Worm (Caenorhabditis elegans): ENCODE measurements around the gene idi-1.

The idi-1 gene

DNA sequence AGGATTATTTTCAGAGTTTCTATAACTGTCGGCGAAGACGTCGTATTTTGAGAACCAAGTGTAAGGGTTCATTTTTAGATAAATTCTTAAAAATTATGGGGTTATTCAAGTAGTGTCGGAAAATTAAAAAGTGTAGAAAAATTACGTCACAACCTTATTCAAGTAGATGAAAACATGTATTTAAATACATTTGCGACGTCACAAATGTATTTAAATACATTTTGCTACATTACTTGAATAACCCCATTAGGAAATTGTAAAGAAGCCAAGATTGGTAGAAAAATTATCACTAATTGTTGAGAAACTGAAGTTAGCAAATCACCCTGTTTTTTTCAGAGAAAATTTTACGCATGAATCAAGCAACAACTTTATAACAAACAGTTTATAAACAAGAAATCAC is 37.7 kb downstream of the idi-1 start:
- TF ChIP-seq ztf-11 (tag; optimal IDR thresholded peaks at IDR 0.05) (no peak), gmeb-1 (tag; optimal IDR thresholded peaks at IDR 0.05) (no peak), nhr-21 (tag; optimal IDR thresholded peaks at IDR 0.05) (no peak), nhr-25 (tag; optimal IDR thresholded peaks at IDR 0.05) (peak; percentile 7), crh-2 (tag; optimal IDR thresholded peaks at IDR 0.05) (no peak), nhr-77 (tag; optimal IDR thresholded peaks at IDR 0.05) (no peak), ZK546.5 (tag; optimal IDR thresholded peaks at IDR 0.05) (no peak), skn-1 (tag; optimal IDR thresholded peaks at IDR 0.05) (no peak)

DNA sequence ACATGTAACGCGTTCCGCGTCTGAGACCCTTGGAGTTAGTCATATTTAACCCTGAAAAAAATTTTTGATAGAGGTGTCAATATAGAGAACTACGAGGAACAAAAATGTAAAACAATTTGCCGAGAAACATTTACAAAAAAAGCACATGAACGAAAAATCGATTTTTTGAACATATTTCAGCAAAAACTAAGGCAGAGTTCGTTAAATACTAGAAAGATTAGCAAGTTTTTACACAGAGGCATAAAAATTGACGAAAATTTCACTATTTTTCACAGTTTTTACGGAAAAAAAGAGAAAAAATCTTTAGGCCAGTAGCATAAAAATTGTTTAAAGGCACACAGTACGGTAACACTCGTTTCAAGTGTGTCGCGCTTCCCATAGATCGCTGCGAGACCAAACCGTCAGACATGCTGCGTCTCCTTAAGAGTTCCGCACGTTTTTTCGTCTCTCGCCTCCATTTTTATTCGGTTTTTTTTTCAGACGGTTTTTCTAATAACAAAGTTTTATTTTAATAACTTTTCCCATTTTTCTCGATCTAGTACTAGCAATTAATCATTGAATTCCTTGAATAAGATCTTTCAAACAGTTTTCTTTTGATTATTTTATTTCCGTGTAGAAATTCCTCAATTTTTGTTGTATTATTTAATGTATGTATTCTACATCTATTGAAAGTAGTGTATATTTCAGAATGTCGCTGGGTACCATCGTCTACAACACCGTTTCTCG is 38.8 kb downstream of the idi-1 start, which contains the start of the genes rpl-21 and C14B9.10:
Gene rpl-21 (minus strand): TSS at position 51 of the 726 bp plus-strand sequence.
Gene C14B9.10 (plus strand): TSS at position 676 of the 726 bp plus-strand sequence.
- no peak for TF ChIP-seq nhr-23 (tag; optimal IDR thresholded peaks at IDR 0.05)
- no peak for TF ChIP-seq Y55F3AM.14 (GFP tag; optimal IDR thresholded peaks at IDR 0.05)
- TF ChIP-seq snpc-4 (tag; optimal IDR thresholded peaks at IDR 0.05) = peak; percentile 49
- no peak for TF ChIP-seq nhr-12 (tag; optimal IDR thresholded peaks at IDR 0.05)
- no peak for TF ChIP-seq zag-1 (tag; optimal IDR thresholded peaks at IDR 0.05)
- peak; percentile 88 for TF ChIP-seq sma-9 (GFP tag; optimal IDR thresholded peaks at IDR 0.05)
- TF ChIP-seq sma-9 (tag; optimal IDR thresholded peaks at IDR 0.05) = no peak
- TF ChIP-seq ZK546.5 (tag; optimal IDR thresholded peaks at IDR 0.05) = peak; percentile 63
- no peak for TF ChIP-seq nhr-6 (tag; optimal IDR thresholded peaks at IDR 0.05)
- TF ChIP-seq ceh-16 (tag; optimal IDR thresholded peaks at IDR 0.05) = peak; percentile 19
- TF ChIP-seq ama-1 (optimal IDR thresholded peaks at IDR 0.05) = peak; percentile 45
- TF ChIP-seq unc-55 (GFP tag; optimal IDR thresholded peaks at IDR 0.05) = peak; percentile 98
- TF ChIP-seq elt-3 (tag; optimal IDR thresholded peaks at IDR 0.05) = no peak
- peak; percentile 85 for TF ChIP-seq nhr-25 (tag; optimal IDR thresholded peaks at IDR 0.05)
- TF ChIP-seq ztf-1 (GFP tag; conservative IDR thresholded peaks at IDR 0.05) = no peak
- no peak for TF ChIP-seq nhr-237 (tag; optimal IDR thresholded peaks at IDR 0.05)
- TF ChIP-seq aly-2 (tag; optimal IDR thresholded peaks at IDR 0.05) = no peak
- peak; percentile 60 for TF ChIP-seq lin-11 (tag; optimal IDR thresholded peaks at IDR 0.05)
- TF ChIP-seq sma-3 (GFP tag; optimal IDR thresholded peaks at IDR 0.05) = peak; percentile 76
- TF ChIP-seq R02D3.7 (tag; optimal IDR thresholded peaks at IDR 0.05) = peak; percentile 3
- no peak for TF ChIP-seq alr-1 (tag; optimal IDR thresholded peaks at IDR 0.05)
- no peak for TF ChIP-seq unc-39 (tag; optimal IDR thresholded peaks at IDR 0.05)
- peak; percentile 82 for TF ChIP-seq gmeb-1 (tag; optimal IDR thresholded peaks at IDR 0.05)
- TF ChIP-seq fos-1 (tag; optimal IDR thresholded peaks at IDR 0.05) = peak; percentile 61
- TF ChIP-seq lin-13 (GFP tag; optimal IDR thresholded peaks at IDR 0.05) = peak; percentile 80
- TF ChIP-seq lin-39 (tag; optimal IDR thresholded peaks at IDR 0.05) = no peak
- TF ChIP-seq peb-1 (tag; optimal IDR thresholded peaks at IDR 0.05) = no peak
- TF ChIP-seq nhr-10 (tag; optimal IDR thresholded peaks at IDR 0.05) = no peak
- TF ChIP-seq nhr-11 (tag; optimal IDR thresholded peaks at IDR 0.05) = no peak
- TF ChIP-seq crh-2 (tag; optimal IDR thresholded peaks at IDR 0.05) = peak; percentile 88
- peak; percentile 86 for TF ChIP-seq nhr-129 (tag; optimal IDR thresholded peaks at IDR 0.05)
- no peak for TF ChIP-seq egl-27 (tag; optimal IDR thresholded peaks at IDR 0.05)
- peak; percentile 28 for TF ChIP-seq mab-5 (tag; optimal IDR thresholded peaks at IDR 0.05)
- TF ChIP-seq lsy-2 (tag; optimal IDR thresholded peaks at IDR 0.05) = peak; percentile 96 to 99
- TF ChIP-seq mdl-1 (tag; optimal IDR thresholded peaks at IDR 0.05) = peak; percentile 31 to 39
- TF ChIP-seq C34F6.9 (tag; optimal IDR thresholded peaks at IDR 0.05) = peak; percentile 89
- no peak for TF ChIP-seq mbf-1 (tag; optimal IDR thresholded peaks at IDR 0.05)
- TF ChIP-seq blmp-1 (tag; optimal IDR thresholded peaks at IDR 0.05; ENCODE audit: insufficient read depth) = peak; percentile 32
- peak; percentile 71 for TF ChIP-seq F13H6.1 (tag; optimal IDR thresholded peaks at IDR 0.05)
- TF ChIP-seq ztf-4 (tag; optimal IDR thresholded peaks at IDR 0.05) = peak; percentile 61
- no peak for TF ChIP-seq skn-1 (tag; optimal IDR thresholded peaks at IDR 0.05)
- peak; percentile 76 for TF ChIP-seq nhr-21 (tag; optimal IDR thresholded peaks at IDR 0.05)
- no peak for TF ChIP-seq elt-1 (tag; optimal IDR thresholded peaks at IDR 0.05)
- TF ChIP-seq unc-62 (GFP tag; optimal IDR thresholded peaks at IDR 0.05) = no peak
- TF ChIP-seq ztf-11 (tag; optimal IDR thresholded peaks at IDR 0.05) = no peak
- no peak for TF ChIP-seq dmd-4 (tag; optimal IDR thresholded peaks at IDR 0.05)
- no peak for TF ChIP-seq nhr-77 (tag; optimal IDR thresholded peaks at IDR 0.05)
- peak; percentile 49 for TF ChIP-seq ceh-82 (tag; optimal IDR thresholded peaks at IDR 0.05)
- TF ChIP-seq sem-4 (tag; optimal IDR thresholded peaks at IDR 0.05) = peak; percentile 80
